Worm (Caenorhabditis elegans): ENCODE measurements around the gene R05D8.7.

ce11 chrV:2727101-2727500 lies 35.9 kb downstream of the R05D8.7 start, which contains the start of gene str-13:
- no peak for TF ChIP-seq elt-2 (tag; optimal IDR thresholded peaks at IDR 0.05)
- TF ChIP-seq nhr-11 (tag; optimal IDR thresholded peaks at IDR 0.05), result no peak
- TF ChIP-seq elt-1 (tag; optimal IDR thresholded peaks at IDR 0.05), result no peak
- no peak for TF ChIP-seq fos-1 (tag; optimal IDR thresholded peaks at IDR 0.05)
- no peak for TF ChIP-seq nhr-77 (tag; optimal IDR thresholded peaks at IDR 0.05)
- no peak for TF ChIP-seq unc-39 (tag; optimal IDR thresholded peaks at IDR 0.05)
- TF ChIP-seq mdl-1 (tag; optimal IDR thresholded peaks at IDR 0.05), result no peak
- TF ChIP-seq nfya-1 (tag; optimal IDR thresholded peaks at IDR 0.05; ENCODE audit: insufficient read depth), result no peak
